Worm (Caenorhabditis elegans) whole organism, L3 larva: ENCODE measurements around the gene Y58A7A.3.

Experiments
- ceh-28 ChIP-seq: fragments of 150-350 bp; optimal IDR thresholded peaks from 2 replicates; lab custom pipeline; 2014; ENCODE audit warnings: missing biosample characterization, missing genetic modification reagents, missing genetic modification characterization
- egl-27 ChIP-seq: sonication (generic microtip); optimal IDR thresholded peaks from 4 replicates; lab custom pipeline; 2017; ENCODE audit warnings: missing biosample characterization, missing genetic modification reagents, missing genetic modification characterization
- hmg-11 ChIP-seq: sonication (generic microtip); optimal IDR thresholded peaks from 2 replicates; lab custom pipeline; 2016; ENCODE audit warnings: missing genetic modification characterization, missing compliant biosample characterization
- lin-39 ChIP-seq: fragments of 150-350 bp; optimal IDR thresholded peaks from 2 replicates; lab custom pipeline; 2018; ENCODE audit warnings: missing biosample characterization, missing genetic modification reagents, missing genetic modification characterization
- nhr-76 ChIP-seq: fragments of 150-350 bp; sonication (generic microtip); optimal IDR thresholded peaks from 5 replicates; lab custom pipeline; 2014; ENCODE audit warnings: missing biosample characterization, missing genetic modification characterization
- unc-62 ChIP-seq: fragments of 150-350 bp; sonication (generic microtip); optimal IDR thresholded peaks from 4 replicates; lab custom pipeline; 2014; ENCODE audit warnings: missing biosample characterization, missing genetic modification reagents, missing genetic modification characterization

ce11 chrV:5107816-5108215 lies 27.1 kb upstream of the Y58A7A.3 start, which contains the start of gene srab-3:
- TF ChIP-seq egl-27 (tag; lab: Kevin White, UChicago) (no peak), unc-62 (no peak), lin-39 (no peak), ceh-28 (tag; lab: Kevin White, UChicago) (no peak), nhr-76 (no peak), hmg-11 (tag; lab: Kevin White, UChicago) (no peak)
